Worm (Caenorhabditis elegans): ENCODE measurements around the gene C17H12.37.

Gene C17H12.37

DNA sequence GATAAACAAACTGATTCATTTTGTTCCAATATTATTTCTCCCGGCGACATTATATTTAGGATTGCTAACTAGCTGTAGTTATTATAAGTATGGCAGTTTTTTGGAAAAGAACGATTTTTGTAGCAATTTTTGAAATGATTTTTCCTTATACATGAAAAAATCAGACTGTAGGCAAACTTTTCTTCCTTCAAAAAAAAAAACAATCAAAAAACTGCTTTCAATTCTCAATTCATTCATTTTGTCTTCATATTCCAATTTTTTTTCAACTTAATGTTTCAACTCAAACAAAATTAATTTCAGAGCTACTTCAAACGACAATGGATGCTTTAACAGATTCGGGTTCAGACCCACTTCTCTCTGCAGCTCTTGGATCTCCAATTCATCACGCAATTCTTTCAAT, 6.9 kb downstream of the C17H12.37 start, which contains the start of gene ceh-48:
ceh-48 (plus strand) TSS at position 301 of the 400 bp plus-strand sequence.
- TF ChIP-seq elt-4 (tag; optimal IDR thresholded peaks at IDR 0.05) (no peak), dve-1 (tag; optimal IDR thresholded peaks at IDR 0.05) (no peak), eyg-1 (tag; optimal IDR thresholded peaks at IDR 0.05) (no peak), unc-3 (GFP tag; conservative IDR thresholded peaks at IDR 0.05) (no peak), unc-3 (tag; optimal IDR thresholded peaks at IDR 0.05) (no peak), ref-2 (tag; optimal IDR thresholded peaks at IDR 0.05) (no peak), ceh-9 (tag; optimal IDR thresholded peaks at IDR 0.05) (no peak), ama-1 (optimal IDR thresholded peaks at IDR 0.05) (no peak), ttx-3 (tag; optimal IDR thresholded peaks at IDR 0.05) (no peak), che-1 (tag; optimal IDR thresholded peaks at IDR 0.05) (no peak), ceh-14 (tag; optimal IDR thresholded peaks at IDR 0.05) (no peak), lin-11 (tag; optimal IDR thresholded peaks at IDR 0.05) (no peak), K02D7.2 (tag; optimal IDR thresholded peaks at IDR 0.05) (no peak), pros-1 (tag; optimal IDR thresholded peaks at IDR 0.05) (no peak), C38D4.7 (GFP tag; optimal IDR thresholded peaks at IDR 0.05) (no peak), ceh-31 (tag; optimal IDR thresholded peaks at IDR 0.05) (no peak), hlh-13 (GFP tag; optimal IDR thresholded peaks at IDR 0.05) (no peak), hlh-8 (tag; optimal IDR thresholded peaks at IDR 0.05) (no peak), mec-3 (tag; optimal IDR thresholded peaks at IDR 0.05; ENCODE audit: borderline replicate concordance) (no peak), elt-2 (tag; optimal IDR thresholded peaks at IDR 0.05) (no peak)

DNA sequence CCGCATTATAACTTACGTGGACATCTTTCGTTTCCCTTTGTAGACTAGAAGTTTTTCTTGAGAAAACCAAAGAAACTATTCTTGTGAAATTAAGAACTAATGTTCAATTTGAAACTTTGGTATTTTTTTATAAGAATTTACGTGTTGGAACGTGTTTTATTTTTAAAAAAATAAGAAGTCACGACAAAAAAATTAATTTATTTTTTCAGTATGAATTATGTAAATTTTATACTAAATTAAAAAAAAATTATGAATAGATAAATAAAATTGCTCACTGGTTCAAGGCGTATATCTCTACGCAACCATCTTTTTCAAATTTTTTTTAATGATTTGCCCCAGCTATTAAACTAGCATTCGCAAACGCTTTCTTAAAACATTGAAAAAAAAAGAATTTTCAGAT, 12.6 kb downstream of the C17H12.37 start, which contains the start of gene C17H12.5:
C17H12.5 (minus strand) TSS at position 101 of the 400 bp plus-strand sequence.
- TF ChIP-seq lim-6 (tag; optimal IDR thresholded peaks at IDR 0.05), result no peak
- TF ChIP-seq npax-4 (tag; optimal IDR thresholded peaks at IDR 0.05), result no peak
- TF ChIP-seq unc-3 (GFP tag; conservative IDR thresholded peaks at IDR 0.05), result no peak
- TF ChIP-seq unc-3 (tag; optimal IDR thresholded peaks at IDR 0.05), result no peak
- TF ChIP-seq ceh-14 (tag; optimal IDR thresholded peaks at IDR 0.05), result no peak
- no peak for TF ChIP-seq ama-1 (optimal IDR thresholded peaks at IDR 0.05)
- no peak for TF ChIP-seq rnt-1 (tag; optimal IDR thresholded peaks at IDR 0.05)
- TF ChIP-seq nfya-1 (tag; optimal IDR thresholded peaks at IDR 0.05), result no peak
- TF ChIP-seq ceh-22 (tag; optimal IDR thresholded peaks at IDR 0.05), result no peak
- no peak for TF ChIP-seq fkh-10 (GFP tag; optimal IDR thresholded peaks at IDR 0.05)
- TF ChIP-seq sdc-2 (tag; optimal IDR thresholded peaks at IDR 0.05), result no peak
- TF ChIP-seq ceh-19 (GFP tag; optimal IDR thresholded peaks at IDR 0.05), result no peak
- no peak for TF ChIP-seq fkh-6 (tag; optimal IDR thresholded peaks at IDR 0.05)
- no peak for TF ChIP-seq ets-4 (tag; optimal IDR thresholded peaks at IDR 0.05)
- TF ChIP-seq elt-2 (tag; optimal IDR thresholded peaks at IDR 0.05), result no peak
- TF ChIP-seq nhr-232 (tag; optimal IDR thresholded peaks at IDR 0.05), result no peak
- no peak for TF ChIP-seq sox-4 (tag; optimal IDR thresholded peaks at IDR 0.05)
- TF ChIP-seq ceh-2 (tag; optimal IDR thresholded peaks at IDR 0.05), result no peak
- no peak for TF ChIP-seq Y22D7AL.16 (tag; optimal IDR thresholded peaks at IDR 0.05)

DNA sequence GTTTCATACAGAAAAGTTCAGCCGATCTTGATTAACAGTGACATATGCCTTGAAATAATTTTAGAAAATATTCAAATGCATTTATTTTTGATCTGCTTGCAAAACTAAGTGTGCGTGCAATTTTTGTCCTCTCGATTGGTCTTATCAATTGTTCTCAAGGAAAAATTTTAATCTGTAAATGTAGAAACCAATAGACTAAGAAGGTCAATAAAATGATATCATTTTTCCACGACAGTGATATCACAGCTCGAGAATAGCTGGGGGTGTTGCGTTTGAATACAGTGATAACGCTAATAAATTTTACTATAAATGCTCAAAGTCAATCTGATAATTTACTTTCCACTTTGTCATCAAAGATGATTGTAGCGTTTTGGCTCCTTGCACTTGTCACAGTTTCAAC, 13.5 kb downstream of the C17H12.37 start, which contains the start of gene C17H12.8:
C17H12.8 (plus strand) TSS at position 335 of the 400 bp plus-strand sequence.
- TF ChIP-seq fax-1 (tag; optimal IDR thresholded peaks at IDR 0.05) (no peak), sdc-2 (tag; optimal IDR thresholded peaks at IDR 0.05) (no peak), pat-9 (tag; optimal IDR thresholded peaks at IDR 0.05) (no peak), tbx-7 (tag; optimal IDR thresholded peaks at IDR 0.05) (no peak), elt-2 (tag; optimal IDR thresholded peaks at IDR 0.05) (peak; percentile 76), ceh-22 (tag; optimal IDR thresholded peaks at IDR 0.05) (no peak)

DNA sequence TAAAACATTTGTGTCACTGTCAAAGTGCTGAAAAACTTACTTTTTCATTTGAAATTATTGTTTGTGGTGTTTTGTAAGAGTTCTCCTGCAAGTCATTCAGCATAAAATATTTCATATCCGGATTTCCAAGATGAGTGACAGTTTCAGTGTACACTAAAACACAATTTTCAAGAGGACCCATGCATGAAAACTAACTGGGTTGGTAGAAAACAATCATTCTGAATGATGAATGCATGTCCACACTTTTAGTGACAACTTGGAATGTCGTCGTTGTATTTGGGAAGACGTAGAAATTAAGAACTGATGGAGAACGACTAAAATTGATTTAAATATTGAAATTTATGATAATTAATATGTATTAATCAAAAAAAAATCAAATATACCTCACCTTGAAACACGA, 16.8 kb downstream of the C17H12.37 start:
- no peak for TF ChIP-seq ceh-14 (tag; optimal IDR thresholded peaks at IDR 0.05)
- no peak for TF ChIP-seq ttx-3 (tag; optimal IDR thresholded peaks at IDR 0.05)
- TF ChIP-seq ceh-6 (GFP tag; optimal IDR thresholded peaks at IDR 0.05), result no peak
- no peak for TF ChIP-seq pax-1 (tag; optimal IDR thresholded peaks at IDR 0.05)
- TF ChIP-seq tbx-2 (tag; optimal IDR thresholded peaks at IDR 0.05), result no peak
- no peak for TF ChIP-seq eyg-1 (tag; optimal IDR thresholded peaks at IDR 0.05)
- TF ChIP-seq ceh-22 (tag; optimal IDR thresholded peaks at IDR 0.05), result no peak
- TF ChIP-seq C38D4.7 (GFP tag; optimal IDR thresholded peaks at IDR 0.05), result no peak
- no peak for TF ChIP-seq dmd-4 (tag; optimal IDR thresholded peaks at IDR 0.05; ENCODE audit: borderline replicate concordance)
- no peak for TF ChIP-seq fkh-6 (tag; optimal IDR thresholded peaks at IDR 0.05)
- no peak for TF ChIP-seq sdc-2 (tag; optimal IDR thresholded peaks at IDR 0.05)
- TF ChIP-seq elt-2 (tag; optimal IDR thresholded peaks at IDR 0.05), result no peak
- TF ChIP-seq hlh-8 (tag; optimal IDR thresholded peaks at IDR 0.05), result no peak
- TF ChIP-seq T23F11.4 (GFP tag; optimal IDR thresholded peaks at IDR 0.05), result no peak
- TF ChIP-seq ceh-34 (tag; optimal IDR thresholded peaks at IDR 0.05), result no peak

All from whole organism, late embryonic.